Worm (Caenorhabditis elegans): ENCODE results near the gene F52H3.11.

- no peak for TF ChIP-seq nfya-1 (tag; optimal IDR thresholded peaks at IDR 0.05)
- TF ChIP-seq tbx-7 (tag; optimal IDR thresholded peaks at IDR 0.05): no peak
- TF ChIP-seq unc-42 (tag; optimal IDR thresholded peaks at IDR 0.05): no peak
- no peak for TF ChIP-seq unc-86 (tag; optimal IDR thresholded peaks at IDR 0.05)
- no peak for TF ChIP-seq pag-3 (tag; optimal IDR thresholded peaks at IDR 0.05; ENCODE audit: borderline replicate concordance)
- no peak for TF ChIP-seq pha-2 (tag; optimal IDR thresholded peaks at IDR 0.05)
- no peak for TF ChIP-seq rnt-1 (tag; optimal IDR thresholded peaks at IDR 0.05)
- TF ChIP-seq elt-2 (tag; optimal IDR thresholded peaks at IDR 0.05): no peak
These were observed 48.2 kb upstream of the F52H3.11 start for ce11 chrII:10093120-10093519.

Measured in whole organism, late embryonic.